Worm (Caenorhabditis elegans): Measurements from ENCODE around the gene fbxb-83.

DNA sequence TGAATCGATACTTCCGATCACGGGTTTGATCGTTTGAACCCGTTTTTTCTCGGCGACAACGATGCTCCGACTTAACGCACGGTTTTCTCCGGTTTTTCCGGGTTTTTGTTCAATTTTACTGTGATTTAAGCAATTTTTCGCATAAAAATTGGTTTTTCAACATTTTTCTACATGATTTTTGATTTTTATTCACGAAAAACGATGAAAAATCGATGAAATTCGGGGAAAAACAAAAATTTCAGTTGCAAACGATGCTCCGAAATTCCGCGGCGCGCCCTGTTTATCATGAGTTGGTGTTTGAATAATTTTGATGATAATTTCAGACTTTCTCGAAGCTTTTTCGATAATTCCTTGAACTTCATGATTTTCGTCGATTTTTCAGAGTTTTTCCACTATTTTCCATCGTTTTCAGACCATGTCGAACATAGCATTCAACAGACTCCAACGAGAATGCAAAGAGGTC, 43.4 kb upstream of the fbxb-83 start, which contains the start of gene ubc-20:
- TF ChIP-seq ztf-29 (GFP tag; IDR thresholded peaks at IDR 0.05) (no peak), ref-1 (GFP tag; conservative IDR thresholded peaks at IDR 0.05) (no peak), T22C8.4 (GFP tag; IDR thresholded peaks at IDR 0.05) (no peak), ztf-23 (GFP tag; IDR thresholded peaks at IDR 0.05) (no peak), klf-2 (GFP tag; conservative IDR thresholded peaks at IDR 0.05) (no peak), cog-1 (tag; optimal IDR thresholded peaks at IDR 0.05) (no peak), tab-1 (GFP tag; IDR thresholded peaks at IDR 0.05) (no peak), flt-1 (GFP tag; IDR thresholded peaks at IDR 0.05) (no peak)

All from whole organism, midembryonic.